Fruit fly (Drosophila melanogaster) whole organism: ENCODE data around the gene CG34163.

Experiments used
- Dll ChIP-seq: fragments of >200 bp; optimal IDR thresholded peaks from 2 replicates; lab custom pipeline; 2017
- psq ChIP-seq: fragments of >200 bp; optimal IDR thresholded peaks from 2 replicates; lab custom pipeline; 2017
- usp ChIP-seq: fragments of >200 bp; optimal IDR thresholded peaks from 2 replicates; lab custom pipeline; 2017; ENCODE audit warnings: missing biosample characterization, missing genetic modification characterization, mixed read lengths

dm6 chr2L:11943829-11944228, 44.2 kb upstream of the CG34163 start, which contains the start of gene Crys:
- TF ChIP-seq usp: no peak
- no peak for TF ChIP-seq psq (lab: Kevin White, UChicago)
- TF ChIP-seq Dll (lab: Kevin White, UChicago): no peak
